Worm (Caenorhabditis elegans): ENCODE results near the gene C45G9.10.
"Not testable (repeated sequence)": the region's sequence is repeated elsewhere in the genome, so short reads cannot be mapped to it uniquely, and the experiment has no call there.

ce11 chrIII:5062406-5062805, 708 bp upstream of the C45G9.10 start, which contains the start of gene C45G9.4:
- not testable (repeated sequence) for TF ChIP-seq med-1 (GFP tag; optimal IDR thresholded peaks at IDR 0.05; ENCODE audit: insufficient read depth); flt-1 (GFP tag; IDR thresholded peaks at IDR 0.05); tab-1 (GFP tag; IDR thresholded peaks at IDR 0.05); cog-1 (tag; optimal IDR thresholded peaks at IDR 0.05); ztf-29 (GFP tag; IDR thresholded peaks at IDR 0.05); ref-1 (GFP tag; conservative IDR thresholded peaks at IDR 0.05); klf-2 (GFP tag; conservative IDR thresholded peaks at IDR 0.05); ztf-23 (GFP tag; IDR thresholded peaks at IDR 0.05); T22C8.4 (GFP tag; IDR thresholded peaks at IDR 0.05)

All from whole organism, midembryonic.